Fruit fly (Drosophila melanogaster) whole organism, embryonic: ENCODE data around the gene Sar1.

ENCODE experiments used
- BEAF-32 ChIP-seq: fragments of 200-800 bp; sonication (Bioruptor generic); optimal IDR thresholded peaks from 3 replicates; lab custom pipeline; 2017; ENCODE audit warnings: missing biosample characterization, missing genetic modification characterization, mild to moderate bottlenecking, moderate library complexity, missing genetic modification reagents
- Blimp-1 ChIP-seq: fragments of 200-800 bp; sonication (Bioruptor generic); optimal IDR thresholded peaks from 3 replicates; lab custom pipeline; 2018; ENCODE audit warnings: missing biosample characterization, missing genetic modification characterization, mild to moderate bottlenecking, moderate library complexity, missing genetic modification reagents
- CG10147 ChIP-seq: fragments of 200-800 bp; sonication (Bioruptor generic); optimal IDR thresholded peaks from 2 replicates; lab custom pipeline; 2019; ENCODE audit warnings: missing biosample characterization, mild to moderate bottlenecking, missing genetic modification characterization, moderate library complexity
- CG10543 ChIP-seq: fragments of 200-800 bp; sonication (Bioruptor generic); optimal IDR thresholded peaks from 3 replicates; lab custom pipeline; 2017; ENCODE audit warnings: missing biosample characterization, mild to moderate bottlenecking, missing genetic modification characterization, moderate library complexity
- CG11085 ChIP-seq: fragments of 200-800 bp; sonication (Bioruptor generic); IDR thresholded peaks from 2 replicates; pipeline ENCODE4 v1.3.6; 2022; ENCODE audit warnings: missing biosample characterization, missing genetic modification characterization
- CG11560 ChIP-seq: fragments of 200-800 bp; sonication (Bioruptor generic); IDR thresholded peaks from 3 replicates; pipeline ENCODE4 v1.3.6; 2022; ENCODE audit warnings: missing biosample characterization, missing genetic modification characterization
- CG1233 ChIP-seq: fragments of 200-800 bp; sonication (Bioruptor generic); optimal IDR thresholded peaks from 4 replicates; lab custom pipeline; 2018; ENCODE audit warnings: missing biosample characterization, mild to moderate bottlenecking, missing genetic modification characterization
- CG12942 ChIP-seq: fragments of 200-800 bp; sonication (Bioruptor generic); optimal IDR thresholded peaks from 3 replicates; lab custom pipeline; 2016; ENCODE audit warnings: missing biosample characterization, missing genetic modification characterization
- CG16813 ChIP-seq: fragments of 200-800 bp; sonication (Bioruptor generic); IDR thresholded peaks from 3 replicates; pipeline ENCODE4 v1.3.6; 2022; ENCODE audit warnings: missing biosample characterization, missing genetic modification characterization; ENCODE audit not compliant: partially characterized antibody
- CG17802 ChIP-seq: fragments of 200-800 bp; sonication (Bioruptor generic); optimal IDR thresholded peaks from 2 replicates; lab custom pipeline; 2018; ENCODE audit warnings: missing biosample characterization, mild to moderate bottlenecking, missing genetic modification characterization, moderate library complexity
- CG2199 ChIP-seq: fragments of 200-800 bp; sonication (Bioruptor generic); IDR thresholded peaks from 3 replicates; pipeline ENCODE4 v1.3.6; 2022; ENCODE audit warnings: missing biosample characterization, missing genetic modification characterization
- CG2712 ChIP-seq: fragments of 200-800 bp; optimal IDR thresholded peaks from 3 replicates; lab custom pipeline; 2019; ENCODE audit warnings: missing biosample characterization, mild to moderate bottlenecking, missing genetic modification characterization, moderate library complexity
- CG30431 ChIP-seq: fragments of 200-800 bp; sonication (Bioruptor generic); optimal IDR thresholded peaks from 2 replicates; lab custom pipeline; 2017; ENCODE audit warnings: missing biosample characterization, missing genetic modification characterization
- CG32767 ChIP-seq: fragments of 200-800 bp; sonication (Bioruptor generic); IDR thresholded peaks from 2 replicates; pipeline ENCODE4 v1.3.6; 2022; ENCODE audit warnings: missing biosample characterization, missing genetic modification characterization
- CG34376 ChIP-seq: fragments of 200-800 bp; sonication (Bioruptor generic); optimal IDR thresholded peaks from 2 replicates; lab custom pipeline; 2018; ENCODE audit warnings: missing biosample characterization, mild to moderate bottlenecking, missing genetic modification characterization
- CG3838 ChIP-seq: fragments of 200-800 bp; sonication (Bioruptor generic); optimal IDR thresholded peaks from 3 replicates; lab custom pipeline; 2016; ENCODE audit warnings: missing biosample characterization, missing genetic modification characterization
- CG4854 ChIP-seq: fragments of 200-800 bp; sonication (Bioruptor generic); optimal IDR thresholded peaks from 2 replicates; lab custom pipeline; 2016; ENCODE audit warnings: missing biosample characterization, missing genetic modification characterization, inconsistent platforms
- CG7556 ChIP-seq: fragments of 200-800 bp; sonication (Bioruptor generic); optimal IDR thresholded peaks from 2 replicates; lab custom pipeline; 2017; ENCODE audit warnings: missing biosample characterization, mild to moderate bottlenecking, missing genetic modification characterization
- CG7963 ChIP-seq: fragments of 200-800 bp; sonication (Bioruptor generic); IDR thresholded peaks from 3 replicates; pipeline ENCODE4 v1.3.6; 2022; ENCODE audit warnings: missing biosample characterization, missing genetic modification characterization; ENCODE audit not compliant: partially characterized antibody
- CG8944 ChIP-seq: fragments of 200-800 bp; sonication (Bioruptor generic); optimal IDR thresholded peaks from 3 replicates; lab custom pipeline; 2016; ENCODE audit warnings: missing biosample characterization, missing genetic modification characterization
- CG9437 ChIP-seq: fragments of 200-800 bp; sonication (Bioruptor generic); optimal IDR thresholded peaks from 2 replicates; lab custom pipeline; 2018; ENCODE audit warnings: missing biosample characterization, mild to moderate bottlenecking, missing genetic modification characterization
- CoRest ChIP-seq: fragments of 200-800 bp; sonication (Bioruptor generic); optimal IDR thresholded peaks from 3 replicates; lab custom pipeline; 2018; ENCODE audit warnings: missing biosample characterization, mild to moderate bottlenecking, missing genetic modification characterization, moderate library complexity
- Dip3 ChIP-seq: fragments of 200-800 bp; sonication (Bioruptor generic); optimal IDR thresholded peaks from 3 replicates; lab custom pipeline; 2016; ENCODE audit warnings: missing biosample characterization, missing genetic modification characterization
- Doc3 ChIP-seq: fragments of 200-800 bp; sonication (Bioruptor generic); IDR thresholded peaks from 3 replicates; pipeline ENCODE4 v1.3.6; 2022; ENCODE audit warnings: missing biosample characterization, missing genetic modification characterization; ENCODE audit not compliant: partially characterized antibody
- E2f2 ChIP-seq: fragments of 200-800 bp; sonication (Bioruptor generic); IDR thresholded peaks from 2 replicates; pipeline ENCODE4 v1.3.6; 2022; ENCODE audit warnings: missing biosample characterization, missing genetic modification characterization
- Eip74EF ChIP-seq, 2 experiments: fragments of 200-800 bp in 1 of 2; fragments of >200 bp in 1 of 2; sonication (Bioruptor generic) in 1 of 2; optimal IDR thresholded peaks; 2 replicates each; lab custom pipeline; 2017 to 2019; ENCODE audit warnings: missing biosample characterization in 2 of 2, missing genetic modification characterization in 2 of 2, mild to moderate bottlenecking in 1 of 2, moderate library complexity in 1 of 2
- Ets97D ChIP-seq: fragments of 200-800 bp; sonication (Bioruptor generic); optimal IDR thresholded peaks from 3 replicates; lab custom pipeline; 2016; ENCODE audit warnings: missing biosample characterization, missing genetic modification characterization
- MBD-R2 ChIP-seq: fragments of 200-800 bp; sonication (Bioruptor generic); IDR thresholded peaks from 2 replicates; pipeline ENCODE4 v1.3.6; 2022; ENCODE audit warnings: missing biosample characterization, missing genetic modification characterization
- Pdp1 ChIP-seq, 2 experiments: fragments of 200-800 bp; sonication (Bioruptor generic); optimal IDR thresholded peaks; 3 replicates each; lab custom pipeline; 2016; ENCODE audit warnings: missing biosample characterization in 2 of 2, missing genetic modification characterization in 2 of 2, mild to moderate bottlenecking in 1 of 2, moderate library complexity in 1 of 2
- Sry-β ChIP-seq: fragments of 200-800 bp; sonication (Bioruptor generic); optimal IDR thresholded peaks from 2 replicates; lab custom pipeline; 2018; ENCODE audit warnings: missing biosample characterization, mild to moderate bottlenecking, missing genetic modification characterization, moderate library complexity
- Xrp1 ChIP-seq: fragments of 200-800 bp; sonication (Bioruptor generic); IDR thresholded peaks from 2 replicates; pipeline ENCODE4 v1.3.6; 2022; ENCODE audit warnings: missing biosample characterization, missing genetic modification characterization
- YL-1 ChIP-seq: fragments of 200-800 bp; sonication (Bioruptor generic); optimal IDR thresholded peaks from 3 replicates; lab custom pipeline; 2017; ENCODE audit warnings: missing biosample characterization, mild to moderate bottlenecking, missing genetic modification characterization
- ab ChIP-seq: fragments of 200-800 bp; sonication (Bioruptor generic); optimal IDR thresholded peaks from 2 replicates; lab custom pipeline; 2016; ENCODE audit warnings: missing biosample characterization, missing genetic modification characterization
- ato ChIP-seq: fragments of 200-800 bp; sonication (Bioruptor generic); IDR thresholded peaks from 2 replicates; pipeline ENCODE4 v1.3.6; 2022; ENCODE audit warnings: missing biosample characterization, missing genetic modification characterization; ENCODE audit not compliant: partially characterized antibody
- bab2 ChIP-seq: fragments of 200-800 bp; sonication (Bioruptor generic); optimal IDR thresholded peaks from 2 replicates; lab custom pipeline; 2016; ENCODE audit warnings: missing biosample characterization, missing genetic modification characterization
- corto ChIP-seq: fragments of 200-800 bp; sonication (Bioruptor generic); optimal IDR thresholded peaks from 2 replicates; lab custom pipeline; 2016; ENCODE audit warnings: missing biosample characterization, mild to moderate bottlenecking, missing genetic modification characterization, moderate library complexity
- crp ChIP-seq, 2 experiments: fragments of 200-800 bp; sonication (Bioruptor generic); optimal IDR thresholded peaks; 2 replicates in 1 of 2; 3 replicates in 1 of 2; lab custom pipeline; 2017; ENCODE audit warnings: missing biosample characterization in 2 of 2, missing genetic modification characterization in 2 of 2, mild to moderate bottlenecking in 1 of 2, moderate library complexity in 1 of 2
- danr ChIP-seq: fragments of 200-800 bp; sonication (Bioruptor generic); IDR thresholded peaks from 2 replicates; pipeline ENCODE4 v1.3.6; 2022; ENCODE audit warnings: missing biosample characterization, missing genetic modification characterization
- fru ChIP-seq: fragments of >200 bp; optimal IDR thresholded peaks from 2 replicates; lab custom pipeline; 2017
- ftz-f1 ChIP-seq: fragments of 200-800 bp; sonication (Bioruptor generic); optimal IDR thresholded peaks from 2 replicates; lab custom pipeline; 2016; ENCODE audit warnings: missing biosample characterization, missing genetic modification characterization
- gsb ChIP-seq: fragments of 200-800 bp; sonication (Bioruptor generic); IDR thresholded peaks from 2 replicates; pipeline ENCODE4 v1.3.6; 2022; ENCODE audit warnings: missing biosample characterization, missing genetic modification characterization
- jing ChIP-seq: fragments of 200-800 bp; sonication (Bioruptor generic); optimal IDR thresholded peaks from 2 replicates; lab custom pipeline; 2018; ENCODE audit warnings: missing biosample characterization, mild to moderate bottlenecking, missing genetic modification characterization
- kah ChIP-seq: fragments of 200-800 bp; sonication (Bioruptor generic); optimal IDR thresholded peaks from 2 replicates; lab custom pipeline; 2018; ENCODE audit warnings: missing biosample characterization, mild to moderate bottlenecking, missing genetic modification characterization
- lov ChIP-seq, 2 experiments: fragments of 200-800 bp in 1 of 2; fragments of >200 bp in 1 of 2; sonication (Bioruptor generic) in 1 of 2; IDR thresholded peaks in 1 of 2; optimal IDR thresholded peaks in 1 of 2; 2 replicates in 1 of 2; 3 replicates in 1 of 2; pipeline versions ENCODE4 v1.3.6 to Lab custom; 2017 to 2022; ENCODE audit warnings: missing biosample characterization in 1 of 2, missing genetic modification characterization in 1 of 2
- pros ChIP-seq: fragments of 200-800 bp; sonication (Bioruptor generic); optimal IDR thresholded peaks from 3 replicates; lab custom pipeline; 2019; ENCODE audit warnings: missing biosample characterization, mild to moderate bottlenecking, missing genetic modification characterization, moderate library complexity
- sna ChIP-seq: fragments of 200-800 bp; sonication (Bioruptor generic); IDR thresholded peaks from 2 replicates; pipeline ENCODE4 v1.3.6; 2022; ENCODE audit warnings: missing biosample characterization, missing genetic modification characterization; ENCODE audit not compliant: partially characterized antibody
- tna ChIP-seq: fragments of 200-800 bp; sonication (Bioruptor generic); IDR thresholded peaks from 2 replicates; pipeline ENCODE4 v1.3.6; 2022; ENCODE audit warnings: missing biosample characterization, missing genetic modification characterization; ENCODE audit not compliant: partially characterized antibody
- unc-4 ChIP-seq: fragments of 200-800 bp; sonication (Bioruptor generic); IDR thresholded peaks from 2 replicates; pipeline ENCODE4 v1.3.6; 2022; ENCODE audit warnings: missing biosample characterization, missing genetic modification characterization; ENCODE audit not compliant: partially characterized antibody
- wek ChIP-seq: fragments of 200-800 bp; sonication (Bioruptor generic); optimal IDR thresholded peaks from 3 replicates; lab custom pipeline; 2018; ENCODE audit warnings: missing biosample characterization, mild to moderate bottlenecking, missing genetic modification characterization, moderate library complexity
- zf30C ChIP-seq: fragments of 200-800 bp; sonication (Bioruptor generic); optimal IDR thresholded peaks from 3 replicates; lab custom pipeline; 2018; ENCODE audit warnings: missing biosample characterization, mild to moderate bottlenecking, missing genetic modification characterization

Sar1 gene

DNA sequence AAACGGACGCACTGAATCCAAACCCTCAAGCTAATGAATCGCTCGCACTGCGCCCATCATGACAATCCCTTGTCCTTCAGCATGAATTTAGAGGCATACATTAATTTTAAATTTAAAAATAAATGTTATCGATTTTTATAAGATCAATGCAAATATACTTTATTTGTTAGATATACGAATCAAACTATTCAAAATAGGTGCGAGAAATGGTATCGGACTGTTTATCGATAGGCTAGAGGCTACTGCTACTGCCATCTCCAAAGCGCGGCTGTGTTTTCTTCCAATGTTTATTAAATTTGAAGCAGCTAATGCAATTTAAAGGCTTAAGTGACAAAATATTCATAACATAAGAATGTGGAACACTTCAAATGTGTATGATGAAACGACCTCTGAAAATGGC is 24.6 kb downstream of the Sar1 start, which contains the start of gene CG43342 (continued):
- TF ChIP-seq CG7556, result no peak
- no peak for TF ChIP-seq ftz-f1 (GFP tag; lab: Kevin White, UChicago)
- peak; percentile 76 for TF ChIP-seq unc-4 (GFP tag; lab: Robert Waterston, UW)
- no peak for TF ChIP-seq fru
- no peak for TF ChIP-seq CG11085
- no peak for TF ChIP-seq Xrp1
- no peak for TF ChIP-seq CG10543 (GFP tag; lab: Kevin White, UChicago)
- no peak for TF ChIP-seq CG17802 (tag; lab: Kevin White, UChicago)
- TF ChIP-seq Blimp-1 (GFP tag; lab: Kevin White, UChicago), result no peak
- peak; percentile 81 for TF ChIP-seq sna
- peak; percentile 72 for TF ChIP-seq BEAF-32 (GFP tag; lab: Kevin White, UChicago)
- TF ChIP-seq bab2, result no peak
- TF ChIP-seq CG3838 (GFP tag; lab: Kevin White, UChicago), result no peak
- no peak for TF ChIP-seq YL-1 (GFP tag; lab: Kevin White, UChicago)
- TF ChIP-seq CG1233 (GFP tag; lab: Kevin White, UChicago), result no peak
- no peak for TF ChIP-seq Sry-β (GFP tag; lab: Kevin White, UChicago)
- no peak for TF ChIP-seq pros (GFP tag; lab: Kevin White, UChicago)
- TF ChIP-seq ab (GFP tag; lab: Kevin White, UChicago), result no peak
- TF ChIP-seq CG10147 (GFP tag; lab: Kevin White, UChicago), result no peak
- TF ChIP-seq danr (GFP tag; lab: Robert Waterston, UW), result no peak
- no peak for TF ChIP-seq Pdp1 (GFP tag; optimal IDR thresholded peaks at IDR 0.05; lab: Kevin White, UChicago)
- TF ChIP-seq tna (GFP tag; lab: Robert Waterston, UW), result peak; percentile 89
- no peak for TF ChIP-seq jing (GFP tag; lab: Kevin White, UChicago)
- no peak for TF ChIP-seq CG12942
- TF ChIP-seq Ets97D (GFP tag; lab: Kevin White, UChicago), result no peak
- no peak for TF ChIP-seq corto (GFP tag; lab: Kevin White, UChicago)
- no peak for TF ChIP-seq CG8944 (GFP tag; lab: Kevin White, UChicago)
- peak; percentile 80 for TF ChIP-seq Doc3
- no peak for TF ChIP-seq kah (GFP tag; lab: Kevin White, UChicago)
- TF ChIP-seq MBD-R2 (GFP tag; lab: Robert Waterston, UW), result peak; percentile 59
- TF ChIP-seq Dip3 (GFP tag; lab: Kevin White, UChicago), result no peak
- no peak for TF ChIP-seq CoRest (tag; lab: Kevin White, UChicago)
- TF ChIP-seq CG11560 (tag; lab: Robert Waterston, UW), result peak; percentile 71; the same call in 2 of the 3 replicates
- TF ChIP-seq E2f2, result peak; percentile 84
- no peak for TF ChIP-seq CG9437 (GFP tag; lab: Kevin White, UChicago)
- no peak for TF ChIP-seq CG2199 (GFP tag; lab: Robert Waterston, UW)
- no peak for TF ChIP-seq zf30C (GFP tag; lab: Kevin White, UChicago)
- TF ChIP-seq CG7963, result peak; percentile 84
- TF ChIP-seq CG34376 (GFP tag; lab: Kevin White, UChicago), result no peak
- TF ChIP-seq CG16813 (GFP tag; lab: Robert Waterston, UW), result peak; percentile 75
- TF ChIP-seq CG30431 (GFP tag; lab: Kevin White, UChicago), result no peak
- peak; percentile 81 for TF ChIP-seq ato
- no peak for TF ChIP-seq CG4854 (GFP tag; lab: Kevin White, UChicago)
- TF ChIP-seq Eip74EF (GFP tag; optimal IDR thresholded peaks at IDR 0.05; lab: Kevin White, UChicago), result no peak
- TF ChIP-seq lov (optimal IDR thresholded peaks at IDR 0.05; lab: Kevin White, UChicago), result no peak
- TF ChIP-seq lov (GFP tag; IDR thresholded peaks at IDR 0.05; lab: Robert Waterston, UW), result no peak
- no peak for TF ChIP-seq wek
- peak; percentile 46 for TF ChIP-seq CG2712
- no peak for TF ChIP-seq gsb (GFP tag; lab: Robert Waterston, UW)
- no peak for TF ChIP-seq CG32767 (GFP tag; lab: Robert Waterston, UW)
- TF ChIP-seq crp (GFP tag; optimal IDR thresholded peaks at IDR 0.05; lab: Kevin White, UChicago), result peak in 1 of 2 experiments; percentile 72
